Fruit fly (Drosophila melanogaster): ENCODE data around the gene Nhe2.

DNA sequence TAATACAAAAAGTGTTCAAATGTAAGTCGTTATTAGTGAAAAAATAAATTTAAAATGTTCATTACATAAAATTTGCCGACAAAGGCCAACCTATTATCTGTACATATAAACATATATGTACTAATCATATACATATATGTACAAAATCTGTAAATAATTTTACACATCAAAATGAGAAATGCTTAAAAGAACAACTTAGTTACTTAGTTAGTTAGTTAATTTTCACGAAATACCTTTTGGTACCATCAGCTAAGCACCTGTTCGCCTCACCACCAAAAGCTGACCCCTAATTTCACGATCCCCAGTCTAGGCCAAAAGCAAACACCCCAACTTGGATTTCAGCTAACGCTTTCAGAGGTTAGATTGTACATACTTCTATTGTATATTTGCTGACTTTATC, 15.3 kb upstream of the Nhe2 start, which contains the start of gene CG9259:
- TF ChIP-seq EcR (GFP tag; optimal IDR thresholded peaks at IDR 0.05) (no peak), Snoo (tag; optimal IDR thresholded peaks at IDR 0.05) (no peak), D1 (tag; optimal IDR thresholded peaks at IDR 0.05) (no peak), CG8159 (tag; optimal IDR thresholded peaks at IDR 0.05) (no peak), CG34367 (tag; optimal IDR thresholded peaks at IDR 0.05) (no peak), gl (tag; optimal IDR thresholded peaks at IDR 0.05) (no peak), CG4496 (GFP tag; IDR thresholded peaks at IDR 0.05) (no peak), CG17806 (tag; optimal IDR thresholded peaks at IDR 0.05) (no peak), CG32121 (GFP tag; IDR thresholded peaks at IDR 0.05) (no peak), Pif1B (GFP tag; optimal IDR thresholded peaks at IDR 0.05) (no peak), CG15710 (tag; optimal IDR thresholded peaks at IDR 0.05) (no peak), Pif1A (GFP tag; optimal IDR thresholded peaks at IDR 0.05) (no peak)
